Worm (Caenorhabditis elegans): ENCODE results near the gene clec-264.

The clec-264 gene

ce11 chrV:20845524-20846208 is 4.8 kb downstream of the clec-264 start, which contains the start of the genes F31D4.2 and fkb-6:
Gene F31D4.2 (minus strand): TSS chrV:20845546.
Gene fkb-6 (plus strand): TSS chrV:20846158.
- peak; percentile 76 for TF ChIP-seq ceh-28 (tag; optimal IDR thresholded peaks at IDR 0.05)
- TF ChIP-seq ama-1 (optimal IDR thresholded peaks at IDR 0.05), result no peak
- no peak for TF ChIP-seq mdl-1 (tag; optimal IDR thresholded peaks at IDR 0.05)
- peak; percentile 45 for TF ChIP-seq R02D3.7 (tag; optimal IDR thresholded peaks at IDR 0.05)
- TF ChIP-seq skn-1 (tag; optimal IDR thresholded peaks at IDR 0.05), result peak; percentile 3
- no peak for TF ChIP-seq nhr-76 (tag; optimal IDR thresholded peaks at IDR 0.05)
- TF ChIP-seq tbx-2 (tag; optimal IDR thresholded peaks at IDR 0.05), result no peak
- no peak for TF ChIP-seq mml-1 (tag; optimal IDR thresholded peaks at IDR 0.05)
- TF ChIP-seq ztf-11 (tag; optimal IDR thresholded peaks at IDR 0.05), result no peak
- no peak for TF ChIP-seq sea-2 (GFP tag; optimal IDR thresholded peaks at IDR 0.05)
- TF ChIP-seq fos-1 (tag; optimal IDR thresholded peaks at IDR 0.05), result no peak
- no peak for TF ChIP-seq eor-1 (tag; optimal IDR thresholded peaks at IDR 0.05)
- TF ChIP-seq nhr-23 (tag; optimal IDR thresholded peaks at IDR 0.05), result peak; percentile 48
- TF ChIP-seq ceh-16 (tag; optimal IDR thresholded peaks at IDR 0.05), result no peak
- TF ChIP-seq ceh-82 (tag; optimal IDR thresholded peaks at IDR 0.05), result no peak
- TF ChIP-seq nhr-25 (tag; optimal IDR thresholded peaks at IDR 0.05), result peak; percentile 82
- no peak for TF ChIP-seq daf-12 (tag; optimal IDR thresholded peaks at IDR 0.05)
- TF ChIP-seq egl-27 (tag; optimal IDR thresholded peaks at IDR 0.05), result peak; percentile 7
- peak; percentile 60 for TF ChIP-seq lsy-12 (tag; optimal IDR thresholded peaks at IDR 0.05)
- no peak for TF ChIP-seq nhr-28 (tag; optimal IDR thresholded peaks at IDR 0.05)
- peak; percentile 52 for TF ChIP-seq snpc-4 (tag; optimal IDR thresholded peaks at IDR 0.05)
- no peak for TF ChIP-seq nhr-77 (tag; optimal IDR thresholded peaks at IDR 0.05)
- TF ChIP-seq hmg-11 (tag; optimal IDR thresholded peaks at IDR 0.05), result peak; percentile 84
- TF ChIP-seq nhr-43 (tag; optimal IDR thresholded peaks at IDR 0.05; ENCODE audit: poor library complexity, severe bottlenecking), result peak; percentile 37
- TF ChIP-seq aly-2 (tag; optimal IDR thresholded peaks at IDR 0.05), result no peak
- no peak for TF ChIP-seq zag-1 (tag; optimal IDR thresholded peaks at IDR 0.05)
- TF ChIP-seq lin-15B (tag; optimal IDR thresholded peaks at IDR 0.05), result peak; percentile 62
- peak; percentile 1 for TF ChIP-seq ztf-4 (tag; optimal IDR thresholded peaks at IDR 0.05)
- no peak for TF ChIP-seq nhr-11 (tag; optimal IDR thresholded peaks at IDR 0.05)
- peak; percentile 72 for TF ChIP-seq pha-4 (tag; optimal IDR thresholded peaks at IDR 0.05)
- TF ChIP-seq jun-1 (tag; optimal IDR thresholded peaks at IDR 0.05), result peak; percentile 43
- TF ChIP-seq nhr-67 (tag; optimal IDR thresholded peaks at IDR 0.05), result no peak
- TF ChIP-seq egl-5 (tag; optimal IDR thresholded peaks at IDR 0.05), result peak; percentile 45
- TF ChIP-seq nfya-1 (tag; optimal IDR thresholded peaks at IDR 0.05; ENCODE audit: insufficient read depth), result peak; percentile 85
- TF ChIP-seq ceh-9 (tag; optimal IDR thresholded peaks at IDR 0.05), result no peak
- no peak for TF ChIP-seq nhr-237 (tag; optimal IDR thresholded peaks at IDR 0.05)
- no peak for TF ChIP-seq elt-3 (tag; optimal IDR thresholded peaks at IDR 0.05)
- no peak for TF ChIP-seq ZK546.5 (tag; optimal IDR thresholded peaks at IDR 0.05)
- no peak for TF ChIP-seq fkh-2 (tag; optimal IDR thresholded peaks at IDR 0.05)
- no peak for TF ChIP-seq nhr-12 (tag; optimal IDR thresholded peaks at IDR 0.05)
- TF ChIP-seq unc-39 (tag; optimal IDR thresholded peaks at IDR 0.05), result no peak
- TF ChIP-seq elt-2 (tag; optimal IDR thresholded peaks at IDR 0.05), result peak; percentile 41
- TF ChIP-seq lin-39 (tag; optimal IDR thresholded peaks at IDR 0.05), result peak; percentile 63
- TF ChIP-seq pqm-1 (tag; optimal IDR thresholded peaks at IDR 0.05), result no peak
- no peak for TF ChIP-seq elt-1 (tag; optimal IDR thresholded peaks at IDR 0.05)
- TF ChIP-seq fkh-10 (GFP tag; optimal IDR thresholded peaks at IDR 0.05), result peak; percentile 74
- TF ChIP-seq unc-62 (GFP tag; optimal IDR thresholded peaks at IDR 0.05), result no peak

Measured in whole organism, L3 larva.